Fruit fly (Drosophila melanogaster): ENCODE data around the gene akirin.
A peak's percentile ranks its signal among the peaks of the same experiment; 100 is the strongest.

akirin gene

dm6 chr3L:7344001-7344400 is 25.6 kb upstream of the akirin start:
- TF ChIP-seq Hr83 (GFP tag; optimal IDR thresholded peaks at IDR 0.05; ENCODE audit: poor library complexity, severe bottlenecking) (no peak), dmrt93B (GFP tag; optimal IDR thresholded peaks at IDR 0.05) (no peak), lola (GFP tag; optimal IDR thresholded peaks at IDR 0.05) (no peak), Hnf4 (GFP tag; optimal IDR thresholded peaks at IDR 0.05) (no peak), sage (GFP tag; optimal IDR thresholded peaks at IDR 0.05) (no peak), brk (GFP tag; optimal IDR thresholded peaks at IDR 0.05) (no peak), N (GFP tag; optimal IDR thresholded peaks at IDR 0.05) (no peak)

DNA sequence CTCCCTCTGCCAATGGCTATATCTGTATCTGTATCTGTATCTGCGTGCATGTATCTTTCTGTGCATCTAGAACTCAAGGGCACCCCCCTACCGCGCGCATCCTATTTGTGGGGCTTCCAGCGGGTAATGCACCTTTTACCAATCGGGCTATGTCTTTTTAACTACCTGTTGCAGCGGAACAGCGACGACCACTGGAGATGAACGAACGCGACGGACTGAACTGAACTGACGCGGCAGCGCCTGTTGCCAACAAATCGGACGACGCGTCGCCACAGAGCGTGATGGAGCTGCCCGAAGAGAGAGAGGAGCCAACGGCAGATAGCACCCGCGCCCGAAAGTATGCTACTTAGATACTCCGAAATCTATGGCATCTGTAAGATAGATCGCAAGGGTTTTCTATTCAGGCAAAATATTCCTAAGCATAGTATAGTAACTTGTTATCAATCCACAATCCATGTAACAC is 24.6 kb upstream of the akirin start, which contains the start of gene Cln7:
Gene Cln7 (minus strand): TSS at position 219 of the 463 bp plus-strand sequence.
- TF ChIP-seq Sp1 (GFP tag; optimal IDR thresholded peaks at IDR 0.05) (peak; percentile 82), Vsx2 (GFP tag; optimal IDR thresholded peaks at IDR 0.05; ENCODE audit: partially characterized antibody) (no peak), Dif (GFP tag; optimal IDR thresholded peaks at IDR 0.05; ENCODE audit: partially characterized antibody) (peak; percentile 91), ey (GFP tag; optimal IDR thresholded peaks at IDR 0.05) (peak; percentile 1), dsf (GFP tag; optimal IDR thresholded peaks at IDR 0.05; ENCODE audit: borderline replicate concordance) (no peak), Hr78 (GFP tag; optimal IDR thresholded peaks at IDR 0.05) (no peak), lola (GFP tag; optimal IDR thresholded peaks at IDR 0.05) (no peak), dmrt93B (GFP tag; optimal IDR thresholded peaks at IDR 0.05) (no peak), OdsH (GFP tag; optimal IDR thresholded peaks at IDR 0.05) (peak; percentile 16), usp (GFP tag; optimal IDR thresholded peaks at IDR 0.05) (no peak), brk (GFP tag; optimal IDR thresholded peaks at IDR 0.05) (no peak), CG32264 (GFP tag; optimal IDR thresholded peaks at IDR 0.05) (no peak), N (GFP tag; optimal IDR thresholded peaks at IDR 0.05) (peak; percentile 45), br (GFP tag; optimal IDR thresholded peaks at IDR 0.05) (peak; percentile 81), Hr83 (GFP tag; optimal IDR thresholded peaks at IDR 0.05; ENCODE audit: poor library complexity, severe bottlenecking) (peak; percentile 82), fru (GFP tag; optimal IDR thresholded peaks at IDR 0.05) (peak; percentile 52), Hnf4 (GFP tag; optimal IDR thresholded peaks at IDR 0.05) (no peak), foxo (GFP tag; optimal IDR thresholded peaks at IDR 0.05) (peak in 1 of 2 experiments; percentile 43), rgr (GFP tag; optimal IDR thresholded peaks at IDR 0.05) (peak; percentile 69), GATAd (GFP tag; optimal IDR thresholded peaks at IDR 0.05) (no peak), dl (GFP tag; optimal IDR thresholded peaks at IDR 0.05; ENCODE audit: insufficient read depth in 1 of 2, partially characterized antibody in 2 of 2) (peak in 1 of 2 experiments; percentile 56), Rel (GFP tag; optimal IDR thresholded peaks at IDR 0.05) (no peak), Rel (tag; optimal IDR thresholded peaks at IDR 0.05) (peak; percentile 82), HLH106 (tag; optimal IDR thresholded peaks at IDR 0.05) (peak; percentile 48), h (GFP tag; optimal IDR thresholded peaks at IDR 0.05) (peak; percentile 62), Jra (GFP tag; optimal IDR thresholded peaks at IDR 0.05) (peak; percentile 14), jim (GFP tag; optimal IDR thresholded peaks at IDR 0.05) (peak; percentile 5), woc (GFP tag; optimal IDR thresholded peaks at IDR 0.05) (no peak), tai (GFP tag; optimal IDR thresholded peaks at IDR 0.05) (no peak), pan (optimal IDR thresholded peaks at IDR 0.05) (no peak), Mio (GFP tag; optimal IDR thresholded peaks at IDR 0.05) (no peak), CrebA (GFP tag; optimal IDR thresholded peaks at IDR 0.05; ENCODE audit: borderline replicate concordance) (no peak), Dfd (GFP tag; optimal IDR thresholded peaks at IDR 0.05) (no peak), psq (GFP tag; optimal IDR thresholded peaks at IDR 0.05) (peak; percentile 16), Myc (optimal IDR thresholded peaks at IDR 0.05) (peak; percentile 22), sage (GFP tag; optimal IDR thresholded peaks at IDR 0.05) (no peak), Abd-B (GFP tag; optimal IDR thresholded peaks at IDR 0.05) (no peak), sv (GFP tag; optimal IDR thresholded peaks at IDR 0.05) (no peak), CG9705 (GFP tag; optimal IDR thresholded peaks at IDR 0.05) (no peak)

- TF ChIP-seq foxo (GFP tag; optimal IDR thresholded peaks at IDR 0.05) (no peak), jim (GFP tag; optimal IDR thresholded peaks at IDR 0.05) (no peak), HLH106 (tag; optimal IDR thresholded peaks at IDR 0.05) (no peak), N (GFP tag; optimal IDR thresholded peaks at IDR 0.05) (no peak), Mio (GFP tag; optimal IDR thresholded peaks at IDR 0.05) (no peak), br (GFP tag; optimal IDR thresholded peaks at IDR 0.05) (no peak), ey (GFP tag; optimal IDR thresholded peaks at IDR 0.05) (no peak), Myc (optimal IDR thresholded peaks at IDR 0.05) (no peak), OdsH (GFP tag; optimal IDR thresholded peaks at IDR 0.05) (no peak), Jra (GFP tag; optimal IDR thresholded peaks at IDR 0.05) (no peak), dsf (GFP tag; optimal IDR thresholded peaks at IDR 0.05; ENCODE audit: borderline replicate concordance) (no peak), CG32264 (GFP tag; optimal IDR thresholded peaks at IDR 0.05) (no peak), dmrt93B (GFP tag; optimal IDR thresholded peaks at IDR 0.05) (no peak), Hnf4 (GFP tag; optimal IDR thresholded peaks at IDR 0.05) (no peak), rgr (GFP tag; optimal IDR thresholded peaks at IDR 0.05) (no peak), Dif (GFP tag; optimal IDR thresholded peaks at IDR 0.05; ENCODE audit: partially characterized antibody) (no peak), Vsx2 (GFP tag; optimal IDR thresholded peaks at IDR 0.05; ENCODE audit: partially characterized antibody) (no peak), tai (GFP tag; optimal IDR thresholded peaks at IDR 0.05) (no peak), Rel (GFP tag; optimal IDR thresholded peaks at IDR 0.05) (no peak), Rel (tag; optimal IDR thresholded peaks at IDR 0.05) (no peak)
Measured at dm6 chr3L:7346951-7347350, 22.7 kb upstream of the akirin start, which contains the start of gene CG14834. Gene CG14834 (minus strand): TSS chr3L:7347123.

All from whole organism, wandering third instar larva.